Fruit fly (Drosophila melanogaster): ENCODE measurements around the gene Rb97D.

DNA sequence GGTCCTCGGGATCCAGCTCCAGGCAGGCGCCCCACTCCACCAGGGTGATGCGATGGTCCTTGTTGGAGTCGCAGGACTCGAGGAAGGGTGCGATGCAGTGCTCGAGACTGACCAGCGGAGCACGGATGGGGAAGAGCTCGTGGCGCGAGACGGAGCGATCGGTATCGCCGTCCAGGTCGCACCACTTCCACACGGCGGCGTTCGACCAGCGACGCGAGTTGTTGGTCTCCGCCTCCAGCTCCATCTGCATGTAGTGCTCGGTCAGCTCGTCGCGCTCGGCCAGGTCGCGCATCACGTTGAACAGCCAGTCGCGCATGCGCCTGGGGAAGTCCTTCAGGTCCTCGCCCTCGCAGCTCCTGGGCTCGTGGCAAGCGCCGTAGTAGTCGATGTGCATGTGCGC is 6.1 kb downstream of the Rb97D start:
- TF ChIP-seq dl (GFP tag; optimal IDR thresholded peaks at IDR 0.05; ENCODE audit: insufficient read depth in 1 of 2, partially characterized antibody in 2 of 2) (no peak), N (GFP tag; optimal IDR thresholded peaks at IDR 0.05) (no peak), usp (GFP tag; optimal IDR thresholded peaks at IDR 0.05) (no peak), Hr78 (GFP tag; optimal IDR thresholded peaks at IDR 0.05) (no peak), CG9705 (GFP tag; optimal IDR thresholded peaks at IDR 0.05) (no peak), HLH106 (tag; optimal IDR thresholded peaks at IDR 0.05) (no peak), lola (GFP tag; optimal IDR thresholded peaks at IDR 0.05) (no peak), pan (optimal IDR thresholded peaks at IDR 0.05) (no peak), rgr (GFP tag; optimal IDR thresholded peaks at IDR 0.05) (no peak), sage (GFP tag; optimal IDR thresholded peaks at IDR 0.05) (no peak), CG32264 (GFP tag; optimal IDR thresholded peaks at IDR 0.05) (no peak)
